Fruit fly (Drosophila melanogaster) whole organism, embryonic: ENCODE results near the gene CG33483.

Experiments
- B-H2 ChIP-seq: fragments of 200-800 bp; sonication (Bioruptor generic); optimal IDR thresholded peaks from 2 replicates; lab custom pipeline; 2018; ENCODE audit warnings: missing biosample characterization, mild to moderate bottlenecking, missing genetic modification characterization
- CG10543 ChIP-seq: fragments of 200-800 bp; sonication (Bioruptor generic); optimal IDR thresholded peaks from 3 replicates; lab custom pipeline; 2017; ENCODE audit warnings: missing biosample characterization, mild to moderate bottlenecking, missing genetic modification characterization, moderate library complexity
- CG10654 ChIP-seq: fragments of 200-800 bp; sonication (Bioruptor generic); optimal IDR thresholded peaks from 2 replicates; lab custom pipeline; 2016; ENCODE audit warnings: missing biosample characterization, missing genetic modification characterization
- CG14014 ChIP-seq: fragments of 200-800 bp; sonication (Bioruptor generic); IDR thresholded peaks from 2 replicates; pipeline ENCODE4 v1.3.6; 2022; ENCODE audit warnings: missing biosample characterization, missing genetic modification characterization
- CG15073 ChIP-seq: fragments of 200-800 bp; sonication (Bioruptor generic); optimal IDR thresholded peaks from 2 replicates; lab custom pipeline; 2016; ENCODE audit warnings: missing biosample characterization, missing genetic modification characterization
- CG1602 ChIP-seq: fragments of 200-800 bp; sonication (Bioruptor generic); optimal IDR thresholded peaks from 3 replicates; lab custom pipeline; 2016; ENCODE audit warnings: missing biosample characterization, missing genetic modification characterization
- CG1603 ChIP-seq: fragments of 200-800 bp; sonication (Bioruptor generic); optimal IDR thresholded peaks from 2 replicates; lab custom pipeline; 2019; ENCODE audit warnings: missing biosample characterization, mild to moderate bottlenecking, missing genetic modification characterization, moderate library complexity
- CG17385 ChIP-seq: fragments of 200-800 bp; sonication (Bioruptor generic); optimal IDR thresholded peaks from 3 replicates; lab custom pipeline; 2018; ENCODE audit warnings: missing biosample characterization, mild to moderate bottlenecking, missing genetic modification characterization
- CG17802 ChIP-seq: fragments of 200-800 bp; sonication (Bioruptor generic); optimal IDR thresholded peaks from 2 replicates; lab custom pipeline; 2018; ENCODE audit warnings: missing biosample characterization, mild to moderate bottlenecking, missing genetic modification characterization, moderate library complexity
- CG2875 ChIP-seq: fragments of 200-800 bp; sonication (Bioruptor generic); optimal IDR thresholded peaks from 2 replicates; lab custom pipeline; 2017; ENCODE audit warnings: missing biosample characterization, mild to moderate bottlenecking, missing genetic modification characterization, missing genetic modification reagents
- CG32772 ChIP-seq: fragments of 200-800 bp; sonication (Bioruptor generic); IDR thresholded peaks from 2 replicates; pipeline ENCODE4 v1.3.6; 2022; ENCODE audit warnings: missing biosample characterization, missing genetic modification characterization
- CG33557 ChIP-seq: fragments of 200-800 bp; sonication (Bioruptor generic); optimal IDR thresholded peaks from 2 replicates; lab custom pipeline; 2019; ENCODE audit warnings: missing biosample characterization, mild to moderate bottlenecking, missing genetic modification characterization, moderate library complexity
- CG42726 ChIP-seq: fragments of 200-800 bp; sonication (Bioruptor generic); IDR thresholded peaks from 2 replicates; pipeline ENCODE4 v1.3.6; 2022; ENCODE audit warnings: missing biosample characterization, missing genetic modification characterization; ENCODE audit not compliant: partially characterized antibody
- CG6175 ChIP-seq: fragments of 200-800 bp; sonication (Bioruptor generic); IDR thresholded peaks from 3 replicates; pipeline ENCODE4 v1.3.6; 2022; ENCODE audit warnings: missing biosample characterization, missing genetic modification characterization
- CG7372 ChIP-seq: fragments of 200-800 bp; sonication (Bioruptor generic); IDR thresholded peaks from 2 replicates; pipeline ENCODE4 v1.3.6; 2022; ENCODE audit warnings: missing biosample characterization, missing genetic modification characterization
- CG7556 ChIP-seq: fragments of 200-800 bp; sonication (Bioruptor generic); optimal IDR thresholded peaks from 2 replicates; lab custom pipeline; 2017; ENCODE audit warnings: missing biosample characterization, mild to moderate bottlenecking, missing genetic modification characterization
- CG8281 ChIP-seq: fragments of 200-800 bp; sonication (Bioruptor generic); optimal IDR thresholded peaks from 2 replicates; lab custom pipeline; 2018; ENCODE audit warnings: missing biosample characterization, mild to moderate bottlenecking, missing genetic modification characterization, moderate library complexity
- CG8388 ChIP-seq: fragments of 200-800 bp; sonication (Bioruptor generic); optimal IDR thresholded peaks from 2 replicates; lab custom pipeline; 2019; ENCODE audit warnings: missing biosample characterization, mild to moderate bottlenecking, missing genetic modification characterization, moderate library complexity
- CG9932 ChIP-seq: fragments of 200-800 bp; sonication (Bioruptor generic); IDR thresholded peaks from 2 replicates; pipeline ENCODE4 v1.3.6; 2022; ENCODE audit warnings: missing biosample characterization, missing genetic modification characterization
- Deaf1 ChIP-seq: fragments of 200-800 bp; optimal IDR thresholded peaks from 3 replicates; lab custom pipeline; 2019; ENCODE audit warnings: missing biosample characterization, mild to moderate bottlenecking, missing genetic modification characterization, moderate library complexity
- Dip2 ChIP-seq: fragments of 200-800 bp; sonication (Bioruptor generic); IDR thresholded peaks from 2 replicates; pipeline ENCODE4 v1.3.6; 2022; ENCODE audit warnings: missing biosample characterization, missing genetic modification characterization
- Doc2 ChIP-seq: fragments of 200-800 bp; sonication (Bioruptor generic); IDR thresholded peaks from 2 replicates; pipeline ENCODE4 v1.3.6; 2022; ENCODE audit warnings: missing biosample characterization, missing genetic modification characterization
- Ets65A ChIP-seq: fragments of 200-800 bp; sonication (Bioruptor generic); peaks from one replicate; lab custom pipeline; 2016; ENCODE audit warnings: missing biosample characterization, missing genetic modification characterization
- Hmx ChIP-seq: fragments of 200-800 bp; sonication (Bioruptor generic); optimal IDR thresholded peaks from 2 replicates; lab custom pipeline; 2016; ENCODE audit warnings: missing biosample characterization, missing genetic modification characterization
- Lhr ChIP-seq: fragments of 200-800 bp; sonication (Bioruptor generic); optimal IDR thresholded peaks from 3 replicates; lab custom pipeline; 2017; ENCODE audit warnings: mild to moderate bottlenecking, missing biosample characterization, missing genetic modification reagents, missing genetic modification characterization
- Mes4 ChIP-seq: fragments of 200-800 bp; sonication (Bioruptor generic); optimal IDR thresholded peaks from 2 replicates; lab custom pipeline; 2016; ENCODE audit warnings: missing biosample characterization, missing genetic modification characterization
- NC2α ChIP-seq: fragments of 200-800 bp; sonication (Bioruptor generic); optimal IDR thresholded peaks from 2 replicates; lab custom pipeline; 2016; ENCODE audit warnings: missing biosample characterization, missing genetic modification characterization
- Opbp ChIP-seq: fragments of 200-800 bp; sonication (Bioruptor generic); IDR thresholded peaks from 3 replicates; pipeline ENCODE4 v1.3.6; 2022; ENCODE audit warnings: missing biosample characterization, missing genetic modification characterization; ENCODE audit not compliant: partially characterized antibody
- Rfx ChIP-seq: fragments of 200-800 bp; sonication (Bioruptor generic); IDR thresholded peaks from 2 replicates; pipeline ENCODE4 v1.3.6; 2022; ENCODE audit warnings: missing biosample characterization, missing genetic modification characterization
- Sry-β ChIP-seq: fragments of 200-800 bp; sonication (Bioruptor generic); optimal IDR thresholded peaks from 2 replicates; lab custom pipeline; 2018; ENCODE audit warnings: missing biosample characterization, mild to moderate bottlenecking, missing genetic modification characterization, moderate library complexity
- Taf1 ChIP-seq: fragments of 200-800 bp; sonication (Bioruptor generic); IDR thresholded peaks from 2 replicates; pipeline ENCODE4 v1.3.6; 2022; ENCODE audit warnings: missing biosample characterization, missing genetic modification characterization
- Xrp1 ChIP-seq: fragments of 200-800 bp; sonication (Bioruptor generic); IDR thresholded peaks from 2 replicates; pipeline ENCODE4 v1.3.6; 2022; ENCODE audit warnings: missing biosample characterization, missing genetic modification characterization
- ash1 ChIP-seq: fragments of 200-800 bp; sonication (Bioruptor generic); optimal IDR thresholded peaks from 2 replicates; lab custom pipeline; 2018; ENCODE audit warnings: missing biosample characterization, mild to moderate bottlenecking, missing genetic modification characterization
- az2 ChIP-seq: fragments of 200-800 bp; sonication (Bioruptor generic); optimal IDR thresholded peaks from 3 replicates; lab custom pipeline; 2016; ENCODE audit warnings: missing biosample characterization, missing genetic modification characterization
- btn ChIP-seq: fragments of 200-800 bp; sonication (Bioruptor generic); optimal IDR thresholded peaks from 2 replicates; lab custom pipeline; 2016; ENCODE audit warnings: missing biosample characterization, missing genetic modification characterization
- cato ChIP-seq: fragments of 200-800 bp; sonication (Bioruptor generic); optimal IDR thresholded peaks from 2 replicates; lab custom pipeline; 2016; ENCODE audit warnings: missing biosample characterization, missing genetic modification characterization, borderline replicate concordance
- cg ChIP-seq: fragments of 200-800 bp; sonication (Bioruptor generic); optimal IDR thresholded peaks from 3 replicates; lab custom pipeline; 2019; ENCODE audit warnings: missing biosample characterization, mild to moderate bottlenecking, missing genetic modification characterization, moderate library complexity
- ci ChIP-seq: fragments of 200-800 bp; sonication (Bioruptor generic); IDR thresholded peaks from 3 replicates; pipeline ENCODE4 v1.3.6; 2022; ENCODE audit warnings: missing biosample characterization, missing genetic modification characterization
- dmrt11E ChIP-seq: fragments of 200-800 bp; sonication (Bioruptor generic); optimal IDR thresholded peaks from 3 replicates; lab custom pipeline; 2018; ENCODE audit warnings: missing biosample characterization, mild to moderate bottlenecking, missing genetic modification characterization, moderate library complexity
- esg ChIP-seq: fragments of 200-800 bp; sonication (Bioruptor generic); conservative IDR thresholded peaks from 2 replicates; pipeline ENCODE4 v1.3.6; 2022; ENCODE audit warnings: missing biosample characterization, missing genetic modification characterization
- gem ChIP-seq: fragments of 200-800 bp; sonication (Bioruptor generic); optimal IDR thresholded peaks from 2 replicates; lab custom pipeline; 2019; ENCODE audit warnings: missing biosample characterization, mild to moderate bottlenecking, missing genetic modification characterization, moderate library complexity
- hb ChIP-seq: fragments of 200-800 bp; sonication (Bioruptor generic); IDR thresholded peaks from 3 replicates; pipeline ENCODE4 v1.3.6; 2022; ENCODE audit warnings: missing biosample characterization, missing genetic modification characterization; ENCODE audit not compliant: partially characterized antibody
- kah ChIP-seq: fragments of 200-800 bp; sonication (Bioruptor generic); optimal IDR thresholded peaks from 2 replicates; lab custom pipeline; 2018; ENCODE audit warnings: missing biosample characterization, mild to moderate bottlenecking, missing genetic modification characterization
- klu ChIP-seq: fragments of 200-800 bp; sonication (Bioruptor generic); IDR thresholded peaks from 2 replicates; pipeline ENCODE4 v1.3.6; 2022; ENCODE audit warnings: missing biosample characterization, missing genetic modification characterization
- phol ChIP-seq: fragments of 200-800 bp; sonication (Bioruptor generic); optimal IDR thresholded peaks from 3 replicates; lab custom pipeline; 2018; ENCODE audit warnings: missing biosample characterization, mild to moderate bottlenecking, missing genetic modification characterization, moderate library complexity
- rib ChIP-seq: fragments of 200-800 bp; sonication (Bioruptor generic); IDR thresholded peaks from 2 replicates; pipeline ENCODE4 v1.3.6; 2022; ENCODE audit warnings: missing biosample characterization, missing genetic modification characterization
- sens ChIP-seq: fragments of 200-800 bp; sonication (Bioruptor generic); peaks from one replicate; lab custom pipeline; 2016; ENCODE audit warnings: missing biosample characterization, missing genetic modification characterization
- stc ChIP-seq: fragments of 200-800 bp; sonication (Bioruptor generic); IDR thresholded peaks from 2 replicates; pipeline ENCODE4 v1.3.6; 2022; ENCODE audit warnings: missing biosample characterization, missing genetic modification characterization
- toy ChIP-seq: fragments of 200-800 bp; sonication (Bioruptor generic); IDR thresholded peaks from 2 replicates; pipeline ENCODE4 v1.3.6; 2022; ENCODE audit warnings: missing biosample characterization, missing genetic modification characterization
- trem ChIP-seq: fragments of 200-800 bp; optimal IDR thresholded peaks from 3 replicates; lab custom pipeline; 2019; ENCODE audit warnings: missing biosample characterization, mild to moderate bottlenecking, missing genetic modification characterization, moderate library complexity
- unc-4 ChIP-seq: fragments of 200-800 bp; sonication (Bioruptor generic); IDR thresholded peaks from 2 replicates; pipeline ENCODE4 v1.3.6; 2022; ENCODE audit warnings: missing biosample characterization, missing genetic modification characterization; ENCODE audit not compliant: partially characterized antibody
- zen ChIP-seq: fragments of 200-800 bp; sonication (Bioruptor generic); optimal IDR thresholded peaks from 3 replicates; lab custom pipeline; 2018; ENCODE audit warnings: missing biosample characterization, mild to moderate bottlenecking, missing genetic modification characterization, moderate library complexity
- zf30C ChIP-seq: fragments of 200-800 bp; sonication (Bioruptor generic); optimal IDR thresholded peaks from 3 replicates; lab custom pipeline; 2018; ENCODE audit warnings: missing biosample characterization, mild to moderate bottlenecking, missing genetic modification characterization

The CG33483 gene

DNA sequence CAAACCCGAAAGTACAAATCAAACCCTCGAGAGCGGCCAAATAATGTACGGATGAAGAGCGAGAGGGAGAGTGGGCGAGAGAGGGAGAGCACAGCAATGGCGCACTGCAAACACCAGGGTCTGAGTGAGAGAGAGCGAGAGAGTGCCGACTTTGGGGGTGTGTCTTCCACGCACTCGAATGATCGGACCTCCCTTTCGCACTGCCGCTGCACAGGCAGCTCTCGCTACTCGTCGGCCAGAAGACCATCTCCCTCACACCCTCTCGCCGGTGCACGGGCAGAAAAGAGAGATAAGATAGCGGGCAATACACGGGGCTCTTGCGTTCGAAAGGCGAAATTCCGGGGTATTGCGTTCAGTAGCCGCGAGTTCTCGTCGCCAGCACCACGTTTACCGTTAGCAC is 10.4 kb upstream of the CG33483 start, which contains the start of gene Ptx1 (continued):
- TF ChIP-seq ci (GFP tag; lab: Robert Waterston, UW) (peak; percentile 31; the same call in 1 of the 3 replicates), Doc2 (no peak), unc-4 (GFP tag; lab: Robert Waterston, UW) (peak; percentile 34; the same call in 1 of the 2 replicates), btn (GFP tag; lab: Kevin White, UChicago) (no peak), gem (tag; lab: Kevin White, UChicago) (no peak), kah (GFP tag; lab: Kevin White, UChicago) (no peak), Opbp (GFP tag; lab: Robert Waterston, UW) (peak; percentile 62; the same call in 2 of the 3 replicates), CG42726 (GFP tag; lab: Robert Waterston, UW) (peak; percentile 76), CG9932 (GFP tag; lab: Robert Waterston, UW) (no peak), Deaf1 (peak; percentile 69), Rfx (GFP tag; lab: Robert Waterston, UW) (no peak; the same call in 1 of the 2 replicates), Hmx (GFP tag; lab: Kevin White, UChicago) (no peak), CG10654 (GFP tag; lab: Kevin White, UChicago) (no peak), CG7556 (GFP tag; lab: Kevin White, UChicago) (no peak), B-H2 (no peak), CG1602 (no peak), Mes4 (no peak), Taf1 (GFP tag; lab: Robert Waterston, UW) (no peak), esg (no peak), ash1 (GFP tag; lab: Kevin White, UChicago) (peak; percentile 44), CG33557 (GFP tag; lab: Kevin White, UChicago) (no peak), CG8281 (tag; lab: Kevin White, UChicago) (no peak), NC2α (GFP tag; lab: Kevin White, UChicago) (no peak), hb (no peak), stc (GFP tag; lab: Robert Waterston, UW) (0 out of 2 replicates have a peak, but pooled peaks have one; percentile 46), CG17802 (no peak), klu (GFP tag; lab: Robert Waterston, UW) (no peak), CG10543 (peak; percentile 39), CG32772 (no peak), Dip2 (GFP tag; lab: Robert Waterston, UW) (no peak), cg (GFP tag; lab: Kevin White, UChicago) (peak; percentile 58), phol (tag; lab: Kevin White, UChicago) (peak; percentile 88), CG8388 (GFP tag; lab: Kevin White, UChicago) (no peak), Lhr (no peak), cato (GFP tag; lab: Kevin White, UChicago) (no peak), CG15073 (GFP tag; lab: Kevin White, UChicago) (no peak), rib (0 out of 2 replicates have a peak, but pooled peaks have one; percentile 31)

DNA sequence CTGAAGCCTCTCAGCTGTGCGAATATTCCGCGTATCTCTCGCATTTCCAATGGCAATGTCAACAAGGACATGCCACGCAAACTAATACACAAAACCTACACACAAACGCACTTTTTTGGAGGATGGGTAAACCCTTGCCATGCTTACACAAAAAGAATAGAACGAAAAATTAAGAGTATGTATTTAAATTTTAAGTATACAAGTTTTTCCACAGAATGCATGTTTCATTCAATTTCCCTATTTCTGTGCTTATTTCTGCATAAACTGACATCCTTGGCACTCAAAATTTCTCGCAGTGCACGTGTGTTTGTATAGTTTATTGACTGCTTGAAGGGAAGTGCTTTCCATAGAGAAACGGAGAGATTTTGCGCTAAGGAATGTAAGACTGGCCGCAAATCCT is 7.9 kb upstream of the CG33483 start:
- TF ChIP-seq trem (tag; lab: Kevin White, UChicago) = peak; percentile 9
- no peak for TF ChIP-seq CG6175 (GFP tag; lab: Robert Waterston, UW)
- peak; percentile 72 for TF ChIP-seq sens (GFP tag; lab: Kevin White, UChicago)
- peak; percentile 18 for TF ChIP-seq CG1603 (tag; lab: Kevin White, UChicago)
- peak; percentile 20 for TF ChIP-seq phol (tag; lab: Kevin White, UChicago)
- TF ChIP-seq CG7372 (GFP tag; lab: Robert Waterston, UW) = no peak
- no peak for TF ChIP-seq zf30C (GFP tag; lab: Kevin White, UChicago)
- no peak for TF ChIP-seq dmrt11E
- no peak for TF ChIP-seq az2
- no peak for TF ChIP-seq CG2875 (GFP tag; lab: Kevin White, UChicago)
- TF ChIP-seq Ets65A = peak; percentile 18
- no peak for TF ChIP-seq CG14014 (GFP tag; lab: Robert Waterston, UW)
- TF ChIP-seq zen (tag; lab: Kevin White, UChicago) = peak; percentile 32
- TF ChIP-seq CG17385 (GFP tag; lab: Kevin White, UChicago) = no peak
- TF ChIP-seq toy (GFP tag; lab: Robert Waterston, UW) = no peak
- TF ChIP-seq Xrp1 (GFP tag; lab: Robert Waterston, UW) = peak; percentile 36; the same call in 1 of the 2 replicates
- no peak for TF ChIP-seq Sry-β (GFP tag; lab: Kevin White, UChicago)
